Fruit fly (Drosophila melanogaster) whole organism, embryonic: ENCODE results near the gene cactin.

ENCODE experiments used
- B-H2 ChIP-seq: fragments of 200-800 bp; sonication (Bioruptor generic); optimal IDR thresholded peaks from 2 replicates; lab custom pipeline; 2018; ENCODE audit warnings: missing biosample characterization, mild to moderate bottlenecking, missing genetic modification characterization
- CG11398 ChIP-seq: fragments of 200-800 bp; sonication (Bioruptor generic); optimal IDR thresholded peaks from 2 replicates; lab custom pipeline; 2016; ENCODE audit warnings: missing biosample characterization, missing genetic modification characterization
- CG12744 ChIP-seq: fragments of 200-800 bp; sonication (Bioruptor generic); optimal IDR thresholded peaks from 2 replicates; lab custom pipeline; 2016; ENCODE audit warnings: missing biosample characterization, missing genetic modification characterization
- CG14050 ChIP-seq: fragments of 200-800 bp; sonication (Bioruptor generic); IDR thresholded peaks from 3 replicates; pipeline ENCODE4 v1.3.6; 2022; ENCODE audit warnings: missing biosample characterization, missing genetic modification characterization
- CG1529 ChIP-seq: fragments of 200-800 bp; sonication (Bioruptor generic); optimal IDR thresholded peaks from 3 replicates; lab custom pipeline; 2018; ENCODE audit warnings: missing biosample characterization, missing genetic modification characterization
- CG1603 ChIP-seq: fragments of 200-800 bp; sonication (Bioruptor generic); optimal IDR thresholded peaks from 2 replicates; lab custom pipeline; 2019; ENCODE audit warnings: missing biosample characterization, mild to moderate bottlenecking, missing genetic modification characterization, moderate library complexity
- CG17361 ChIP-seq: fragments of 200-800 bp; sonication (Bioruptor generic); IDR thresholded peaks from 3 replicates; pipeline ENCODE4 v1.3.6; 2022; ENCODE audit warnings: missing biosample characterization, missing genetic modification characterization
- CG1792 ChIP-seq: fragments of 200-800 bp; sonication (Bioruptor generic); optimal IDR thresholded peaks from 2 replicates; lab custom pipeline; 2016; ENCODE audit warnings: missing biosample characterization, missing genetic modification characterization
- CG18262 ChIP-seq: fragments of 200-800 bp; optimal IDR thresholded peaks from 3 replicates; lab custom pipeline; 2019; ENCODE audit warnings: missing biosample characterization, mild to moderate bottlenecking, missing genetic modification characterization, moderate library complexity
- CG2202 ChIP-seq: fragments of 200-800 bp; sonication (Bioruptor generic); optimal IDR thresholded peaks from 2 replicates; lab custom pipeline; 2018; ENCODE audit warnings: missing biosample characterization, mild to moderate bottlenecking, missing genetic modification characterization
- CG31224 ChIP-seq: fragments of 200-800 bp; sonication (Bioruptor generic); IDR thresholded peaks from 2 replicates; pipeline ENCODE4 v1.3.6; 2022; ENCODE audit warnings: missing biosample characterization, missing genetic modification characterization
- CG34224 ChIP-seq: fragments of 200-800 bp; sonication (Bioruptor generic); IDR thresholded peaks from 3 replicates; pipeline ENCODE4 v1.3.6; 2022; ENCODE audit warnings: missing biosample characterization, missing genetic modification characterization; ENCODE audit not compliant: partially characterized antibody
- CG43689 ChIP-seq: fragments of 200-800 bp; sonication (Bioruptor generic); IDR thresholded peaks from 2 replicates; pipeline ENCODE4 v1.3.6; 2022; ENCODE audit warnings: missing biosample characterization, missing genetic modification characterization
- CG6254 ChIP-seq: fragments of 200-800 bp; sonication (Bioruptor generic); optimal IDR thresholded peaks from 3 replicates; lab custom pipeline; 2017; ENCODE audit warnings: mild to moderate bottlenecking, missing biosample characterization, missing genetic modification reagents, missing genetic modification characterization
- CG7357 ChIP-seq: fragments of 200-800 bp; sonication (Bioruptor generic); IDR thresholded peaks from 3 replicates; pipeline ENCODE4 v1.3.6; 2022; ENCODE audit warnings: missing biosample characterization, missing genetic modification characterization
- CG7556 ChIP-seq: fragments of 200-800 bp; sonication (Bioruptor generic); optimal IDR thresholded peaks from 2 replicates; lab custom pipeline; 2017; ENCODE audit warnings: missing biosample characterization, mild to moderate bottlenecking, missing genetic modification characterization
- CG9215 ChIP-seq: fragments of 200-800 bp; sonication (Bioruptor generic); IDR thresholded peaks from 2 replicates; pipeline ENCODE4 v1.3.6; 2022; ENCODE audit warnings: missing biosample characterization, missing genetic modification characterization
- Elba2 ChIP-seq: fragments of 200-800 bp; sonication (Bioruptor generic); optimal IDR thresholded peaks from 3 replicates; lab custom pipeline; 2016; ENCODE audit warnings: missing biosample characterization, missing genetic modification characterization
- Ets65A ChIP-seq: fragments of 200-800 bp; sonication (Bioruptor generic); peaks from one replicate; lab custom pipeline; 2016; ENCODE audit warnings: missing biosample characterization, missing genetic modification characterization
- Fer2 ChIP-seq: fragments of 200-800 bp; sonication (Bioruptor generic); optimal IDR thresholded peaks from 2 replicates; lab custom pipeline; 2018; ENCODE audit warnings: missing biosample characterization, mild to moderate bottlenecking, missing genetic modification characterization, moderate library complexity
- Hmx ChIP-seq: fragments of 200-800 bp; sonication (Bioruptor generic); optimal IDR thresholded peaks from 2 replicates; lab custom pipeline; 2016; ENCODE audit warnings: missing biosample characterization, missing genetic modification characterization
- Hr39 ChIP-seq: fragments of >200 bp; optimal IDR thresholded peaks from 2 replicates; lab custom pipeline; 2017
- Med ChIP-seq: fragments of 200-800 bp; sonication (Bioruptor generic); peaks from one replicate; lab custom pipeline; 2016; ENCODE audit warnings: missing biosample characterization, missing genetic modification characterization, mild to moderate bottlenecking, inconsistent platforms, moderate library complexity
- Oaz ChIP-seq: fragments of 200-800 bp; sonication (Bioruptor generic); IDR thresholded peaks from 2 replicates; pipeline ENCODE4 v1.3.6; 2022; ENCODE audit warnings: missing biosample characterization, missing genetic modification characterization
- Rfx ChIP-seq: fragments of 200-800 bp; sonication (Bioruptor generic); IDR thresholded peaks from 2 replicates; pipeline ENCODE4 v1.3.6; 2022; ENCODE audit warnings: missing biosample characterization, missing genetic modification characterization
- Scr ChIP-seq: fragments of 200-800 bp; sonication (Bioruptor generic); IDR thresholded peaks from 2 replicates; pipeline ENCODE4 v1.3.6; 2022; ENCODE audit warnings: missing biosample characterization, missing genetic modification characterization; ENCODE audit not compliant: partially characterized antibody
- Sox102F ChIP-seq: fragments of 200-800 bp; sonication (Bioruptor generic); optimal IDR thresholded peaks from 2 replicates; lab custom pipeline; 2018; ENCODE audit warnings: missing biosample characterization, mild to moderate bottlenecking, missing genetic modification characterization, moderate library complexity
- TFAM ChIP-seq: fragments of 200-800 bp; sonication (Bioruptor generic); optimal IDR thresholded peaks from 2 replicates; lab custom pipeline; 2017; ENCODE audit warnings: missing biosample characterization, missing genetic modification characterization, inconsistent platforms
- ab ChIP-seq: fragments of 200-800 bp; sonication (Bioruptor generic); optimal IDR thresholded peaks from 2 replicates; lab custom pipeline; 2016; ENCODE audit warnings: missing biosample characterization, missing genetic modification characterization
- ac ChIP-seq: fragments of 200-800 bp; sonication (Bioruptor generic); optimal IDR thresholded peaks from 3 replicates; lab custom pipeline; 2017; ENCODE audit warnings: missing biosample characterization, mild to moderate bottlenecking, missing genetic modification characterization
- ap ChIP-seq: fragments of 200-800 bp; sonication (Bioruptor generic); IDR thresholded peaks from 2 replicates; pipeline ENCODE4 v1.3.6; 2022; ENCODE audit warnings: missing biosample characterization, missing genetic modification characterization
- bcd ChIP-seq: fragments of 200-800 bp; sonication (Bioruptor generic); optimal IDR thresholded peaks from 2 replicates; lab custom pipeline; 2017; ENCODE audit warnings: missing biosample characterization, mild to moderate bottlenecking, missing genetic modification characterization
- br ChIP-seq: fragments of >200 bp; optimal IDR thresholded peaks from 2 replicates; lab custom pipeline; 2017
- caup ChIP-seq: fragments of 200-800 bp; sonication (Bioruptor generic); optimal IDR thresholded peaks from 3 replicates; lab custom pipeline; 2017; ENCODE audit warnings: missing biosample characterization, mild to moderate bottlenecking, missing genetic modification characterization, moderate library complexity; ENCODE audit not compliant: severe bottlenecking
- da ChIP-seq: fragments of 200-800 bp; sonication (Bioruptor generic); optimal IDR thresholded peaks from 2 replicates; lab custom pipeline; 2016; ENCODE audit warnings: missing biosample characterization, missing genetic modification characterization
- dati ChIP-seq: fragments of 200-800 bp; sonication (Bioruptor generic); IDR thresholded peaks from 2 replicates; pipeline ENCODE4 v1.3.6; 2022; ENCODE audit warnings: missing biosample characterization, missing genetic modification characterization
- en ChIP-seq: fragments of 200-800 bp; sonication (Bioruptor generic); optimal IDR thresholded peaks from 2 replicates; lab custom pipeline; 2016; ENCODE audit warnings: missing biosample characterization, missing genetic modification characterization
- ewg ChIP-seq: fragments of 200-800 bp; sonication (Bioruptor generic); optimal IDR thresholded peaks from 3 replicates; lab custom pipeline; 2017; ENCODE audit warnings: mild to moderate bottlenecking, missing biosample characterization, missing genetic modification reagents, missing genetic modification characterization
- exex ChIP-seq: fragments of 200-800 bp; sonication (Bioruptor generic); optimal IDR thresholded peaks from 4 replicates; lab custom pipeline; 2018; ENCODE audit warnings: missing biosample characterization, mild to moderate bottlenecking, missing genetic modification characterization, moderate library complexity
- fd96Cb ChIP-seq: fragments of 200-800 bp; sonication (Bioruptor generic); optimal IDR thresholded peaks from 2 replicates; lab custom pipeline; 2018; ENCODE audit warnings: missing biosample characterization, mild to moderate bottlenecking, missing genetic modification characterization, moderate library complexity
- gsb-n ChIP-seq: fragments of 200-800 bp; sonication (Bioruptor generic); optimal IDR thresholded peaks from 3 replicates; lab custom pipeline; 2018; ENCODE audit warnings: missing biosample characterization, mild to moderate bottlenecking, missing genetic modification characterization
- lbe ChIP-seq: fragments of 200-800 bp; sonication (Bioruptor generic); optimal IDR thresholded peaks from 2 replicates; lab custom pipeline; 2016; ENCODE audit warnings: missing biosample characterization, mild to moderate bottlenecking, missing genetic modification characterization
- luna ChIP-seq: fragments of 200-800 bp; sonication (Bioruptor generic); optimal IDR thresholded peaks from 2 replicates; lab custom pipeline; 2016; ENCODE audit warnings: missing biosample characterization, missing genetic modification characterization
- mld ChIP-seq: fragments of 200-800 bp; sonication (Bioruptor generic); IDR thresholded peaks from 3 replicates; pipeline ENCODE4 v1.3.6; 2022; ENCODE audit warnings: missing biosample characterization, missing genetic modification characterization; ENCODE audit not compliant: partially characterized antibody
- pita ChIP-seq: fragments of 200-800 bp; sonication (Bioruptor generic); optimal IDR thresholded peaks from 2 replicates; lab custom pipeline; 2017; ENCODE audit warnings: missing biosample characterization, mild to moderate bottlenecking, missing genetic modification characterization
- pzg ChIP-seq: fragments of 200-800 bp; sonication (Bioruptor generic); optimal IDR thresholded peaks from 3 replicates; lab custom pipeline; 2018; ENCODE audit warnings: missing biosample characterization, mild to moderate bottlenecking, missing genetic modification characterization, moderate library complexity
- repo ChIP-seq: fragments of 200-800 bp; sonication (Bioruptor generic); optimal IDR thresholded peaks from 2 replicates; lab custom pipeline; 2016; ENCODE audit warnings: missing biosample characterization, missing genetic modification characterization
- scrt ChIP-seq: fragments of 200-800 bp; sonication (Bioruptor generic); optimal IDR thresholded peaks from 2 replicates; lab custom pipeline; 2018; ENCODE audit warnings: missing biosample characterization, mild to moderate bottlenecking, missing genetic modification characterization, moderate library complexity
- ssp ChIP-seq: fragments of 200-800 bp; sonication (Bioruptor generic); IDR thresholded peaks from 2 replicates; pipeline ENCODE4 v1.3.6; 2022; ENCODE audit warnings: missing biosample characterization, missing genetic modification characterization
- stc ChIP-seq: fragments of 200-800 bp; sonication (Bioruptor generic); IDR thresholded peaks from 2 replicates; pipeline ENCODE4 v1.3.6; 2022; ENCODE audit warnings: missing biosample characterization, missing genetic modification characterization

The cactin gene

dm6 chrX:20433345-20434332, 9.8 kb downstream of the cactin start, which contains the start of gene CG1695 (continued):
- no peak for TF ChIP-seq repo
- peak; percentile 5 for TF ChIP-seq CG6254 (GFP tag; lab: Kevin White, UChicago)
- no peak for TF ChIP-seq CG9215
- TF ChIP-seq TFAM (GFP tag; lab: Kevin White, UChicago) = no peak
- peak; percentile 17 for TF ChIP-seq CG18262
- TF ChIP-seq Med (GFP tag; lab: Kevin White, UChicago) = peak; percentile 81
- TF ChIP-seq ssp (GFP tag; lab: Robert Waterston, UW) = no peak
- no peak for TF ChIP-seq mld (GFP tag; lab: Robert Waterston, UW)
- peak; percentile 16 for TF ChIP-seq bcd (GFP tag; lab: Kevin White, UChicago)
- no peak for TF ChIP-seq CG1792
- no peak for TF ChIP-seq ap (GFP tag; lab: Robert Waterston, UW)
- no peak for TF ChIP-seq Hr39
- TF ChIP-seq B-H2 (GFP tag; lab: Kevin White, UChicago) = no peak
- TF ChIP-seq CG1603 (tag; lab: Kevin White, UChicago) = no peak
- no peak for TF ChIP-seq Hmx
- no peak for TF ChIP-seq CG14050 (GFP tag; lab: Robert Waterston, UW)
- TF ChIP-seq CG7556 (GFP tag; lab: Kevin White, UChicago) = peak; percentile 51
- no peak for TF ChIP-seq stc (GFP tag; lab: Robert Waterston, UW)
- peak; percentile 23 for TF ChIP-seq pzg (GFP tag; lab: Kevin White, UChicago)
- TF ChIP-seq pita (GFP tag; lab: Kevin White, UChicago) = no peak
- no peak for TF ChIP-seq dati (GFP tag; lab: Robert Waterston, UW)
- TF ChIP-seq Fer2 (tag; lab: Kevin White, UChicago) = no peak
- no peak for TF ChIP-seq br (lab: Kevin White, UChicago)
- TF ChIP-seq en = no peak
- no peak for TF ChIP-seq Sox102F
- peak; percentile 31; the same call in 1 of the 2 replicates for TF ChIP-seq Rfx (GFP tag; lab: Robert Waterston, UW)
- no peak for TF ChIP-seq Oaz (GFP tag; lab: Robert Waterston, UW)
- TF ChIP-seq luna (GFP tag; lab: Kevin White, UChicago) = no peak
- no peak for TF ChIP-seq ac (GFP tag; lab: Kevin White, UChicago)
- peak; percentile 17 for TF ChIP-seq scrt (GFP tag; lab: Kevin White, UChicago)
- no peak for TF ChIP-seq ab (GFP tag; lab: Kevin White, UChicago)
- TF ChIP-seq CG2202 = no peak
- no peak for TF ChIP-seq CG34224 (GFP tag; lab: Robert Waterston, UW)
- no peak for TF ChIP-seq Ets65A (GFP tag; lab: Kevin White, UChicago)
- no peak for TF ChIP-seq da
- TF ChIP-seq fd96Cb = no peak
- no peak for TF ChIP-seq CG11398 (GFP tag; lab: Kevin White, UChicago)
- TF ChIP-seq Elba2 (GFP tag; lab: Kevin White, UChicago) = no peak
- TF ChIP-seq CG17361 = 0 out of 3 replicates have a peak, but pooled peaks have one; percentile 23
- TF ChIP-seq CG43689 (GFP tag; lab: Robert Waterston, UW) = no peak
- TF ChIP-seq CG7357 (GFP tag; lab: Robert Waterston, UW) = 0 out of 3 replicates have a peak, but pooled peaks have one; percentile 5
- TF ChIP-seq CG12744 (GFP tag; lab: Kevin White, UChicago) = no peak
- no peak for TF ChIP-seq CG1529 (GFP tag; lab: Kevin White, UChicago)
- TF ChIP-seq Scr (GFP tag; lab: Robert Waterston, UW) = peak; percentile 27; the same call in 1 of the 2 replicates
- TF ChIP-seq lbe = no peak
- no peak for TF ChIP-seq CG31224 (GFP tag; lab: Robert Waterston, UW)
- no peak for TF ChIP-seq caup
- no peak for TF ChIP-seq gsb-n (tag; lab: Kevin White, UChicago)
- no peak for TF ChIP-seq ewg (GFP tag; lab: Kevin White, UChicago)
- TF ChIP-seq exex = no peak
